Worm (Caenorhabditis elegans) whole organism, young adult: ENCODE results near the gene K02C4.3.

Source experiments
- B0336.3 ChIP-seq: fragments of 200-800 bp; sonication (Bioruptor generic); IDR thresholded peaks from 2 replicates; pipeline ENCODE4 v1.3.6; 2022; ENCODE audit warnings: missing genetic modification characterization, missing compliant biosample characterization
- F22D6.2 ChIP-seq: sonication (generic microtip); optimal IDR thresholded peaks from 2 replicates; lab custom pipeline; 2016; ENCODE audit warnings: mild to moderate bottlenecking, missing genetic modification characterization, missing compliant biosample characterization
- F33H1.4 ChIP-seq: fragments of 200-800 bp; sonication (Bioruptor generic); IDR thresholded peaks from 2 replicates; pipeline ENCODE4 v1.3.6; 2022; ENCODE audit warnings: missing genetic modification reagents, missing genetic modification characterization, missing compliant biosample characterization
- F49E8.2 ChIP-seq: sonication (generic microtip); optimal IDR thresholded peaks from 3 replicates; lab custom pipeline; 2017; ENCODE audit warnings: missing genetic modification characterization, mild to moderate bottlenecking, missing compliant biosample characterization, antibody characterized with exemption, moderate library complexity; ENCODE audit not compliant: insufficient read depth
- Y53F4B.3 ChIP-seq: fragments of 200-800 bp; sonication (Bioruptor generic); IDR thresholded peaks from 2 replicates; pipeline ENCODE4 v1.3.6; 2022; ENCODE audit warnings: missing genetic modification reagents, missing genetic modification characterization, missing compliant biosample characterization
- Y56A3A.18 ChIP-seq: fragments of 200-800 bp; sonication (Bioruptor generic); IDR thresholded peaks from 2 replicates; pipeline ENCODE4 v1.3.6; 2022; ENCODE audit warnings: missing genetic modification reagents, missing genetic modification characterization, missing compliant biosample characterization
- Y95B8A.8 ChIP-seq: fragments of 200-800 bp; sonication (Bioruptor generic); IDR thresholded peaks from 2 replicates; pipeline ENCODE4 v1.3.6; 2022; ENCODE audit warnings: missing genetic modification reagents, missing genetic modification characterization, missing compliant biosample characterization
- aptf-3 ChIP-seq: fragments of 200-800 bp; sonication (Bioruptor generic); IDR thresholded peaks from 2 replicates; pipeline ENCODE4 v1.3.6; 2022; ENCODE audit warnings: missing genetic modification characterization, missing compliant biosample characterization
- atf-7 ChIP-seq: sonication (generic microtip); optimal IDR thresholded peaks from 2 replicates; lab custom pipeline; 2017; ENCODE audit warnings: mild to moderate bottlenecking, missing genetic modification characterization, missing compliant biosample characterization
- attf-5 ChIP-seq: fragments of 200-800 bp; sonication (Bioruptor generic); optimal IDR thresholded peaks from 2 replicates; lab custom pipeline; 2018; ENCODE audit warnings: mild to moderate bottlenecking, missing genetic modification characterization, missing compliant biosample characterization
- attf-6 ChIP-seq: fragments of 200-800 bp; sonication (Bioruptor generic); IDR thresholded peaks from 2 replicates; pipeline ENCODE4 v1.3.6; 2022; ENCODE audit warnings: missing genetic modification reagents, missing genetic modification characterization, missing compliant biosample characterization
- cebp-1 ChIP-seq, 2 experiments: fragments of 200-800 bp in 1 of 2; sonication (Bioruptor generic) in 1 of 2; sonication (generic microtip) in 1 of 2; IDR thresholded peaks in 1 of 2; optimal IDR thresholded peaks in 1 of 2; 2 replicates each; pipeline versions ENCODE4 v1.3.6 to Lab custom; 2017 to 2022; ENCODE audit warnings: missing compliant biosample characterization in 2 of 2, missing genetic modification characterization in 2 of 2, mild to moderate bottlenecking in 1 of 2, missing genetic modification reagents in 1 of 2, moderate library complexity in 1 of 2
- ceh-27 ChIP-seq: fragments of 200-800 bp; sonication (Bioruptor generic); optimal IDR thresholded peaks from 2 replicates; lab custom pipeline; 2018; ENCODE audit warnings: mild to moderate bottlenecking, missing genetic modification characterization, moderate library complexity, missing compliant biosample characterization
- chd-7 ChIP-seq: sonication (generic microtip); optimal IDR thresholded peaks from 2 replicates; lab custom pipeline; 2016; ENCODE audit warnings: mild to moderate bottlenecking, missing genetic modification characterization, moderate library complexity, missing compliant biosample characterization
- dox-1 ChIP-seq: fragments of 200-800 bp; sonication (Bioruptor generic); IDR thresholded peaks from 2 replicates; pipeline ENCODE4 v1.3.6; 2022; ENCODE audit warnings: missing genetic modification reagents, missing genetic modification characterization, missing compliant biosample characterization
- dpff-1 ChIP-seq: sonication (generic microtip); optimal IDR thresholded peaks from 2 replicates; lab custom pipeline; 2017; ENCODE audit warnings: mild to moderate bottlenecking, missing genetic modification characterization, missing compliant biosample characterization
- dpl-1 ChIP-seq: fragments of 150-350 bp; optimal IDR thresholded peaks from 2 replicates; lab custom pipeline; 2014; ENCODE audit warnings: missing biosample characterization, missing genetic modification reagents, missing genetic modification characterization
- egrh-3 ChIP-seq: fragments of 200-800 bp; sonication (Bioruptor generic); IDR thresholded peaks from 2 replicates; pipeline ENCODE4 v1.3.6; 2022; ENCODE audit warnings: missing genetic modification reagents, missing genetic modification characterization, missing compliant biosample characterization
- hlh-12 ChIP-seq: sonication (generic microtip); optimal IDR thresholded peaks from 2 replicates; lab custom pipeline; 2016; ENCODE audit warnings: missing genetic modification characterization, missing compliant biosample characterization
- hlh-26 ChIP-seq: fragments of 200-800 bp; sonication (Bioruptor generic); conservative IDR thresholded peaks from 2 replicates; pipeline ENCODE4 v1.3.6; 2022; ENCODE audit warnings: missing genetic modification reagents, missing genetic modification characterization, missing compliant biosample characterization
- hmg-1.2 ChIP-seq: fragments of 200-800 bp; sonication (Bioruptor generic); IDR thresholded peaks from 2 replicates; pipeline ENCODE4 v1.3.6; 2022; ENCODE audit warnings: missing genetic modification reagents, missing genetic modification characterization, missing compliant biosample characterization
- lin-35 ChIP-seq, 3 experiments: fragments of 150-350 bp in 2 of 3; sonication (generic microtip) in 1 of 3; optimal IDR thresholded peaks; 2 replicates each; lab custom pipeline; 2014 to 2018; ENCODE audit warnings: missing biosample characterization in 3 of 3, missing genetic modification characterization in 3 of 3, missing genetic modification reagents in 3 of 3
- lin-40 ChIP-seq: sonication (generic microtip); optimal IDR thresholded peaks from 2 replicates; lab custom pipeline; 2016; ENCODE audit warnings: missing genetic modification characterization, mild to moderate bottlenecking, missing compliant biosample characterization, missing genotype, missing genetic modification reagents
- lin-54 ChIP-seq: fragments of 200-800 bp; sonication (Bioruptor generic); optimal IDR thresholded peaks from 2 replicates; lab custom pipeline; 2018; ENCODE audit warnings: mild to moderate bottlenecking, missing genetic modification characterization, missing compliant biosample characterization
- madf-6 ChIP-seq: fragments of 200-800 bp; sonication (Bioruptor generic); IDR thresholded peaks from 2 replicates; pipeline ENCODE4 v1.3.6; 2022; ENCODE audit warnings: missing genetic modification reagents, missing genetic modification characterization, missing compliant biosample characterization
- madf-8 ChIP-seq: fragments of 200-800 bp; sonication (Bioruptor generic); conservative IDR thresholded peaks from 2 replicates; pipeline ENCODE4 v1.3.6; 2022; ENCODE audit warnings: missing genetic modification reagents, missing genetic modification characterization, missing compliant biosample characterization
- mel-28 ChIP-seq: sonication (generic microtip); optimal IDR thresholded peaks from 2 replicates; lab custom pipeline; 2016; ENCODE audit warnings: borderline replicate concordance, mild to moderate bottlenecking, missing genetic modification characterization, missing compliant biosample characterization
- nfyb-1 ChIP-seq: fragments of 200-800 bp; sonication (Bioruptor generic); IDR thresholded peaks from 2 replicates; pipeline ENCODE4 v1.3.6; 2022; ENCODE audit warnings: missing genetic modification reagents, missing genetic modification characterization, missing compliant biosample characterization
- nhr-179 ChIP-seq: sonication (generic microtip); optimal IDR thresholded peaks from 2 replicates; lab custom pipeline; 2016; ENCODE audit warnings: mild to moderate bottlenecking, missing genetic modification characterization, missing compliant biosample characterization
- nhr-27 ChIP-seq: fragments of 200-800 bp; sonication (Bioruptor generic); optimal IDR thresholded peaks from 2 replicates; lab custom pipeline; 2018; ENCODE audit warnings: mild to moderate bottlenecking, missing genetic modification characterization, moderate library complexity, missing compliant biosample characterization
- nhr-80 ChIP-seq: sonication (generic microtip); optimal IDR thresholded peaks from 2 replicates; lab custom pipeline; 2016; ENCODE audit warnings: missing genetic modification characterization, missing compliant biosample characterization
- pbrm-1 ChIP-seq: fragments of 200-800 bp; sonication (Bioruptor generic); IDR thresholded peaks from 2 replicates; pipeline ENCODE4 v1.3.6; 2022; ENCODE audit warnings: missing genetic modification reagents, missing genetic modification characterization, missing compliant biosample characterization
- pha-4 ChIP-seq: fragments of 150-350 bp; sonication (generic microtip); optimal IDR thresholded peaks from 2 replicates; lab custom pipeline; 2014; ENCODE audit warnings: missing biosample characterization, missing genetic modification reagents, missing genetic modification characterization
- tbp1 ChIP-seq: fragments of 200-800 bp; sonication (Bioruptor generic); optimal IDR thresholded peaks from 2 replicates; lab custom pipeline; 2018; ENCODE audit warnings: mild to moderate bottlenecking, missing genetic modification characterization, missing compliant biosample characterization
- tlf-1 ChIP-seq: fragments of 200-800 bp; sonication (Bioruptor generic); optimal IDR thresholded peaks from 2 replicates; lab custom pipeline; 2018; ENCODE audit warnings: mild to moderate bottlenecking, missing genetic modification characterization, missing compliant biosample characterization
- zfh-2 ChIP-seq: fragments of 200-800 bp; sonication (Bioruptor generic); conservative IDR thresholded peaks from 2 replicates; pipeline ENCODE4 v1.3.6; 2022; ENCODE audit warnings: missing genetic modification reagents, missing genetic modification characterization, missing compliant biosample characterization
- zim-3 ChIP-seq: sonication (generic microtip); optimal IDR thresholded peaks from 2 replicates; lab custom pipeline; 2017; ENCODE audit warnings: mild to moderate bottlenecking, missing genetic modification characterization, moderate library complexity, missing compliant biosample characterization
- ztf-26 ChIP-seq: sonication (generic microtip); optimal IDR thresholded peaks from 2 replicates; lab custom pipeline; 2017; ENCODE audit warnings: missing genetic modification characterization, missing compliant biosample characterization
- ztf-28 ChIP-seq: fragments of 200-800 bp; sonication (Bioruptor generic); IDR thresholded peaks from 2 replicates; pipeline ENCODE4 v1.3.6; 2022; ENCODE audit warnings: missing genetic modification reagents, missing genetic modification characterization, missing compliant biosample characterization

Gene K02C4.3

DNA sequence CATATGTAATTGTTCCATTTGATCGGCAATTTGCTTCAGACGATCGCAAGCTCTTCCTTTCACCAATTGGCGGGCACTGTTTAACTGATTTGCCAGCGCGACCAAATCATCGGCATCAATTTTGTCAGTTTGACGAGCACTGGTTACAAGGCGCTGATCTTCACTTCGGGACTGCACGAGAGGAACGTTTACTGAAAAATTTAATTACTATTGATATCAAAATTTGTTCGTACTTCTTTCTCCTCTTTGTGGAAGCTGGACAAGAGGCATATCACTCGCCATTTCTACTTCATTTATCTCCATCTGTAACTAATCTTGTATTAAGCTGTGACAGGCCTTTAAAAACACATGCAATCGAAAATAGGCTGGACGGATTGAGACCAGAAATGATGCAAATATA, 48.8 kb downstream of the K02C4.3 start, which contains the start of gene C08B11.9:
Gene C08B11.9, minus strand, starts transcription at position 307 of the 400 bp plus-strand sequence.
- peak; percentile 27 for TF ChIP-seq chd-7
- peak; percentile 38 for TF ChIP-seq F49E8.2 (tag; lab: Kevin White, UChicago)
- no peak for TF ChIP-seq ztf-28 (GFP tag; lab: Robert Waterston, UW)
- peak; percentile 20 for TF ChIP-seq tlf-1 (GFP tag; lab: Kevin White, UChicago)
- no peak for TF ChIP-seq lin-35 (GFP tag; optimal IDR thresholded peaks at IDR 0.05; lab: Kevin White, UChicago)
- no peak for TF ChIP-seq F22D6.2
- TF ChIP-seq madf-6 (GFP tag; lab: Robert Waterston, UW) = peak; percentile 53

DNA sequence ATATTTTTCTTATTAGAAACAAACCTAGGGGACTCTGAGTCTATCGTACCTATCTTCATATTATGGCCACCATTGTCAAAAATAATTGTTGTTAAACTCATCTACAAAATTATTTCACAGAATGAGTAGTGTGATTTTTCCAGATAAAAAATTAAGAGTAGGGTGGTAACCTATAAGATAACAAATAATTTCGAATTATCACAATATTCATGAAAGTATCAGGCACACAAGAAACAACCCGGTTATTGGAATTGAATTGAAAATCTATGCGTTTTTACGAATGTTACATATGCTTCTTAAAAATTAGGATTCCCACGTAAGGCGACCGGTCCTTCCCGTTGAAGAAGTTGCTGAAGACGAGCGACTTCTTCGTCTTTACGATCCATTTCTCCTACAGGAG, 49.4 kb downstream of the K02C4.3 start, which contains the start of gene arp-6:
Gene arp-6, minus strand, starts transcription at position 101 of the 400 bp plus-strand sequence.
- TF ChIP-seq dpff-1 (tag; lab: Kevin White, UChicago) (no peak), nfyb-1 (GFP tag; lab: Robert Waterston, UW) (no peak), zim-3 (tag; lab: Kevin White, UChicago) (no peak)

ce11 chrII:8035667-8036066, 51.0 kb downstream of the K02C4.3 start, which contains the start of gene sap-49:
sap-49 (minus strand) TSS chrII:8035767.
- TF ChIP-seq nhr-27 (tag; lab: Kevin White, UChicago) (no peak), madf-8 (GFP tag; lab: Robert Waterston, UW) (no peak), ceh-27 (GFP tag; lab: Kevin White, UChicago) (no peak), hlh-12 (tag; lab: Kevin White, UChicago) (no peak), dpl-1 (no peak), nhr-179 (tag; lab: Kevin White, UChicago) (no peak)

- TF ChIP-seq zfh-2 (GFP tag; lab: Robert Waterston, UW) (peak; percentile 74), Y95B8A.8 (GFP tag; lab: Robert Waterston, UW) (no peak), ztf-28 (GFP tag; lab: Robert Waterston, UW) (no peak), ztf-26 (no peak), pha-4 (tag; lab: Kevin White, UChicago) (no peak), egrh-3 (GFP tag; lab: Robert Waterston, UW) (peak; percentile 7; the same call in 1 of the 2 replicates), zim-3 (tag; lab: Kevin White, UChicago) (peak; percentile 7)
- TF ChIP-seq, all 124 proteins: peak for 3
These were observed 52.0 kb downstream of the K02C4.3 start for ce11 chrII:8034617-8035016.

DNA sequence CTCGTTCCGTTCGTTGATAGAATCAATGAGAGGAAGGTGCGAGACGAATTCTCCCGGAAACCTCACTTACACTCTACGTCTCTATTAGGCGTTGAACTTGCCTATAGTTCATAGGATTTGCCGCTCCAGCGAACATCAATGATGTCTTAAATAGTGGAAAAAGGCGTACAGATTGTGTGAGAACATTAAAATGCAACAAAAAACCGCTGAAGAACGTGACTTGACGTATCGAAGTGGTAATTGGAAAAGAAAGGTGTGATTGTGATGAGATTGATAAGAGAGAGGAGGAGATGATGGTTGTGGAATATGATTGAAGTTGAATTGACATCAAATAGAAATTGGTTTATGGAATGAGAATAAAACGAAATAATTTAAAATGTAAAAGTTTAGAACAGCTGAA, 52.6 kb downstream of the K02C4.3 start:
- TF ChIP-seq hmg-1.2 (GFP tag; lab: Robert Waterston, UW) (no peak), pbrm-1 (GFP tag; lab: Robert Waterston, UW) (no peak), nhr-80 (tag; lab: Kevin White, UChicago) (peak; percentile 82), cebp-1 (GFP tag; IDR thresholded peaks at IDR 0.05; lab: Robert Waterston, UW) (no peak), cebp-1 (tag; optimal IDR thresholded peaks at IDR 0.05; lab: Kevin White, UChicago) (peak; percentile 25), F33H1.4 (GFP tag; lab: Robert Waterston, UW) (no peak), Y53F4B.3 (no peak), lin-54 (GFP tag; lab: Kevin White, UChicago) (peak; percentile 18), atf-7 (tag; lab: Kevin White, UChicago) (peak; percentile 30), Y56A3A.18 (GFP tag; lab: Robert Waterston, UW) (no peak), B0336.3 (GFP tag; lab: Robert Waterston, UW) (0 out of 2 replicates have a peak, but pooled peaks have one; percentile 48), mel-28 (tag; lab: Kevin White, UChicago) (no peak), attf-6 (GFP tag; lab: Robert Waterston, UW) (no peak), attf-5 (peak; percentile 49), hlh-26 (GFP tag; lab: Robert Waterston, UW) (no peak), aptf-3 (GFP tag; lab: Robert Waterston, UW) (no peak), tbp1 (GFP tag; lab: Kevin White, UChicago) (peak; percentile 18), F22D6.2 (no peak), lin-40 (tag; lab: Kevin White, UChicago) (peak; percentile 12), dox-1 (GFP tag; lab: Robert Waterston, UW) (no peak)
